Fruit fly (Drosophila melanogaster): ENCODE results near the gene CRAT.

Gene CRAT

DNA sequence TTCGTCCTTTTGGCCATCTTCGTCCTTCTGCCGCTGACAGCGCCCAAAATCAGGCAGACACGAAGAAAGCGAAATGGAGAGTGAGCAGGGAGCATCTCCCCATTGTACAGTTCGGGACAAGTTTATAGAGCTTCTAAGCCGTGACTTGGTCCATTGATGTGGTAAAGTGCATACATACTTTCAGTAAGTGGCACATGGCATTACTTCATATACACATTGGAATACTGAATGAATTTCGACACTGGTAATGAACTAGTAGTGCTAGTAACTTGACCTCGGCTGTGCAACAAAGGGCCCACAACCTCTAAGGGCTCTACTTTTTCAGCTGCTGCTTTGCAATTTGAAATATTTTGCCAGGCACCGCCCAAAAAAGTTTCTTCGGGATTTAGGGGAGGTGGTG is 40.4 kb upstream of the CRAT start (continued):
- TF ChIP-seq CG10669 (GFP tag; optimal IDR thresholded peaks at IDR 0.05) (peak; percentile 31), svp (GFP tag) (peak; percentile 73), eg (GFP tag; IDR thresholded peaks at IDR 0.05) (peak; percentile 60), CG8319 (GFP tag; optimal IDR thresholded peaks at IDR 0.05) (no peak), CG6163 (GFP tag; IDR thresholded peaks at IDR 0.05) (peak; percentile 75), CG4318 (GFP tag; optimal IDR thresholded peaks at IDR 0.05) (peak; percentile 10), Blimp-1 (GFP tag; optimal IDR thresholded peaks at IDR 0.05) (no peak), pdm3 (GFP tag; optimal IDR thresholded peaks at IDR 0.05) (peak; percentile 35), OdsH (GFP tag; optimal IDR thresholded peaks at IDR 0.05) (peak; percentile 46), Eip93F (GFP tag; optimal IDR thresholded peaks at IDR 0.05) (no peak), CG31627 (GFP tag; optimal IDR thresholded peaks at IDR 0.05) (peak; percentile 55), esn (GFP tag; optimal IDR thresholded peaks at IDR 0.05) (peak; percentile 47), CG1621 (tag; optimal IDR thresholded peaks at IDR 0.05) (peak; percentile 47), fkh (GFP tag; optimal IDR thresholded peaks at IDR 0.05) (peak; percentile 2), CG34406 (GFP tag; optimal IDR thresholded peaks at IDR 0.05) (peak; percentile 37), CG10631 (GFP tag; optimal IDR thresholded peaks at IDR 0.05) (peak; percentile 14), CG6276 (GFP tag; optimal IDR thresholded peaks at IDR 0.05) (peak; percentile 37), CG6808 (GFP tag; optimal IDR thresholded peaks at IDR 0.05) (peak; percentile 21)

DNA sequence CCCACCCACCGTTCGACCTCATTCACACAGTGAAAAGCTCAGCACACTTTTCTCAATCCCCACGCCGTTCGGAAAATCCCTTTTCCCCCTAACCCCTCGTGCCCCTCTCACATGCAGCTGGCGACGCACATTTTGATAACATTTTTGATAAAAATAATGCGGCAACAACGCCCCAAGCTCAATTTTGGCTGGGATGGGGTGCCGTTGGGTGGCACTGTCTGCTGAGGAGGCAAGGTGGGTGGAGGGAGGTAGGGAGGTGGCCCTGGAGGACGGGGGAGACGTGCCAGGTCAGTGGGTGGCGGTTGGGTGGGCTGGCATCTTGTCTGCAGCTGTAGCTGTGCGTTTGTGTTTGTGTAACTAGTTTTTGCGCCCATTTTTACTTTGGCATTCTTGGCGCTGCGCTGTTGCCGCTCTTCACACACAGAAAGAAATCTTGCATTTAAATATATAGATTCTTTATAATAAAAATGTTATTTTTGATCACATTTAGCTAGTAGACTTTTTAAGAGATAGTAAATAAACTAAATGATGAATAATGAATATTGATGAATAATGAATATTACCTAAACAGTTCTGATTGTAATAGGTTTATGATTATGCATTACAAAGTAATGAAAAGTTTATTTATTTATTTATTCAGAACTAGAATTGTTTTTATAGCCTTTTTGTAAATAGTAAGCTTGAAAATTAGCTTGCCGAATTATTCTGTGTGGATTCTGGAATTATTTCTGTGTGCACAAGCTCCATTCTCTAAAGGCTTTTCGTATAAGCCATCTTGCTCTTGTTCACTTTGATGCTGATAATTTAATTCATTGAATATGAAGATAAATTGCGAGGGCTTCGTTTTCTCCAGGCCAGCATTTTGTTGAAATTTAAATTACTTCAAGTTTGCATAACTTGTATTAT is 38.8 kb upstream of the CRAT start:
- TF ChIP-seq spab (GFP tag; optimal IDR thresholded peaks at IDR 0.05), result no peak
- TF ChIP-seq fkh (GFP tag; optimal IDR thresholded peaks at IDR 0.05), result no peak
- TF ChIP-seq Sox15 (GFP tag; optimal IDR thresholded peaks at IDR 0.05), result no peak
- TF ChIP-seq CG6808 (GFP tag; optimal IDR thresholded peaks at IDR 0.05), result no peak
- TF ChIP-seq CG6792 (GFP tag; optimal IDR thresholded peaks at IDR 0.05), result no peak
- no peak for TF ChIP-seq CG11762 (GFP tag; optimal IDR thresholded peaks at IDR 0.05; ENCODE audit: insufficient read depth)
- TF ChIP-seq CG9139 (GFP tag; optimal IDR thresholded peaks at IDR 0.05), result no peak
- peak; percentile 19 for TF ChIP-seq net (GFP tag; optimal IDR thresholded peaks at IDR 0.05)
- TF ChIP-seq CG1621 (tag; optimal IDR thresholded peaks at IDR 0.05), result no peak
- TF ChIP-seq Gug (GFP tag; IDR thresholded peaks at IDR 0.05), result no peak
- peak; percentile 25 for TF ChIP-seq Lpt (GFP tag; optimal IDR thresholded peaks at IDR 0.05)
- no peak for TF ChIP-seq cyc (GFP tag; optimal IDR thresholded peaks at IDR 0.05)
- TF ChIP-seq salr (GFP tag; optimal IDR thresholded peaks at IDR 0.05), result peak in 1 of 2 experiments; percentile 25
- TF ChIP-seq CG10669 (GFP tag; optimal IDR thresholded peaks at IDR 0.05), result no peak
- TF ChIP-seq Sox14 (GFP tag; optimal IDR thresholded peaks at IDR 0.05), result no peak
- no peak for TF ChIP-seq CG11902 (GFP tag; optimal IDR thresholded peaks at IDR 0.05)
- TF ChIP-seq CG6276 (GFP tag; optimal IDR thresholded peaks at IDR 0.05), result no peak
- peak; percentile 62 for TF ChIP-seq CG32006 (GFP tag; optimal IDR thresholded peaks at IDR 0.05)
- no peak for TF ChIP-seq CG8319 (GFP tag; optimal IDR thresholded peaks at IDR 0.05)
- TF ChIP-seq lz (GFP tag; optimal IDR thresholded peaks at IDR 0.05), result no peak
- TF ChIP-seq CG8119 (GFP tag; IDR thresholded peaks at IDR 0.05), result 0 out of 3 replicates have a peak, but pooled peaks have one; percentile 19
- no peak for TF ChIP-seq Sox102F (GFP tag; optimal IDR thresholded peaks at IDR 0.05)
- no peak for TF ChIP-seq CG11294 (GFP tag; IDR thresholded peaks at IDR 0.05)
- TF ChIP-seq CG6163 (GFP tag; IDR thresholded peaks at IDR 0.05), result no peak
- TF ChIP-seq fd59A (GFP tag; optimal IDR thresholded peaks at IDR 0.05), result no peak
- TF ChIP-seq Eip78C (GFP tag), result peak; percentile 53
- TF ChIP-seq CG16779 (tag; optimal IDR thresholded peaks at IDR 0.05), result no peak
- no peak for TF ChIP-seq topi (GFP tag; optimal IDR thresholded peaks at IDR 0.05)
- TF ChIP-seq CG4318 (GFP tag; optimal IDR thresholded peaks at IDR 0.05), result no peak
- no peak for TF ChIP-seq CG3032 (tag; optimal IDR thresholded peaks at IDR 0.05)
- peak; percentile 47; the same call in 1 of the 2 replicates for TF ChIP-seq CG15336 (GFP tag; IDR thresholded peaks at IDR 0.05)
- peak; percentile 39 for TF ChIP-seq OdsH (GFP tag; optimal IDR thresholded peaks at IDR 0.05)
- TF ChIP-seq svp (GFP tag), result peak; percentile 6
- no peak for TF ChIP-seq eg (GFP tag; IDR thresholded peaks at IDR 0.05)
- no peak for TF ChIP-seq ss (GFP tag; optimal IDR thresholded peaks at IDR 0.05)
- no peak for TF ChIP-seq Ets21C (GFP tag; optimal IDR thresholded peaks at IDR 0.05)
- TF ChIP-seq Ets96B (tag; optimal IDR thresholded peaks at IDR 0.05), result no peak
- no peak for TF ChIP-seq vri (GFP tag; optimal IDR thresholded peaks at IDR 0.05)
- TF ChIP-seq Eip75B (GFP tag; optimal IDR thresholded peaks at IDR 0.05), result no peak
- TF ChIP-seq pdm3 (GFP tag; optimal IDR thresholded peaks at IDR 0.05), result no peak

Data from whole organism, prepupa.